Fruit fly (Drosophila melanogaster): Measurements from ENCODE around the gene CG31496.

CG31496 gene

DNA sequence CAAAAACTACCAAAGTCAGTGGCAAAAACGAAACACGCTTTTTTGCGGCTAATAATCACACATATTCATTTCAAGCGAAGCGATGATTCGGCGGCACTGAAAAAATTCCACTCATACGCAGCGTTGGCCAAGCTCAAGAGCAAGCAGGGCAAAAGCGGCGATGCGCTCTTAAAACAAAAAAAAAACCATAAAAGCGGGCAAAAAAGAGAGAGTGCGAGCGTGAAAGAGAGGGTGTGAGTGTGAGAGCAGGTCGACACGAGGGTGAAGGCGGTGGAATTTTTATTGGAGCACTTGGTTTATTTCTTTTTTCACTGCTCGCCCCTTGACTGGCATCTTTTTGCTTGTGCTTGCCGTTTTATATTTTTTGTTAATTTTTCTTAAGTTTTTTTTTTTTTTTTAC, 34.3 kb upstream of the CG31496 start (continued):
- TF ChIP-seq CG12391 (tag; optimal IDR thresholded peaks at IDR 0.05): no peak
- TF ChIP-seq Hr78 (GFP tag; optimal IDR thresholded peaks at IDR 0.05): no peak
- no peak for TF ChIP-seq Hr39 (optimal IDR thresholded peaks at IDR 0.05)
- TF ChIP-seq cwo (GFP tag; optimal IDR thresholded peaks at IDR 0.05): no peak
- TF ChIP-seq jigr1 (GFP tag; IDR thresholded peaks at IDR 0.05): no peak
- peak; percentile 63; the same call in 1 of the 2 replicates for TF ChIP-seq CG10321 (GFP tag; IDR thresholded peaks at IDR 0.05)
- no peak for TF ChIP-seq CG1024 (GFP tag; IDR thresholded peaks at IDR 0.05)
- no peak for TF ChIP-seq eve (GFP tag; optimal IDR thresholded peaks at IDR 0.05)

DNA sequence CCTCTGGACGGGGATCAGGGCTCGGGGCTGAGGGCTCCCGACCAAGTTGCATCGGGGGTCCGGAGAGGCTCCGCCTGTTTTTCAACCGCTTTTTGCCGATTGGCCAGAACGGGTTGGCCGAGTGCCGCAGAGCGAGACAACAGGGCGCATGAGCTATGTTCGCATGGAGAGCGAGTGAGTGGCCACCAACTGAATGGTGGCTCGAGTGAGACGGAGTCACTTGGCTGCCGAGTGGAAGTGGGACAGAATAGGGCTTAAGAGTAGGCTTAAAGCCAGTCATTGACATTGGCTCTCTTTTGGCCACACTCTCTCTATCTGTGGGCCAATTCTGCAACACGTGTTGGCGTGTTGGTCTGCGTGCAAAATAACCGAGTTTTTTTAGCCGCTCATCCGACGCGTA, 31.8 kb upstream of the CG31496 start:
- TF ChIP-seq Dek (tag; optimal IDR thresholded peaks at IDR 0.05) (no peak), salm (tag; optimal IDR thresholded peaks at IDR 0.05) (no peak), gt (GFP tag; IDR thresholded peaks at IDR 0.05) (no peak), CG6765 (GFP tag; optimal IDR thresholded peaks at IDR 0.05) (no peak), CG1832 (GFP tag; optimal IDR thresholded peaks at IDR 0.05) (peak; percentile 88), ttk (GFP tag; IDR thresholded peaks at IDR 0.05) (no peak), CG32772 (GFP tag; IDR thresholded peaks at IDR 0.05) (no peak), zf30C (GFP tag; optimal IDR thresholded peaks at IDR 0.05) (no peak), CG6791 (GFP tag; IDR thresholded peaks at IDR 0.05; ENCODE audit: partially characterized antibody) (no peak), Myb (GFP tag; optimal IDR thresholded peaks at IDR 0.05) (no peak), z (GFP tag; IDR thresholded peaks at IDR 0.05) (peak; percentile 91), aop (GFP tag; IDR thresholded peaks at IDR 0.05) (no peak), CG3163 (GFP tag; optimal IDR thresholded peaks at IDR 0.05) (peak; percentile 95), exex (tag; optimal IDR thresholded peaks at IDR 0.05) (no peak), inv (GFP tag; IDR thresholded peaks at IDR 0.05; ENCODE audit: partially characterized antibody) (no peak), CG17568 (GFP tag; optimal IDR thresholded peaks at IDR 0.05) (no peak), sna (GFP tag; IDR thresholded peaks at IDR 0.05; ENCODE audit: partially characterized antibody) (0 out of 2 replicates have a peak, but pooled peaks have one; percentile 52), bsh (GFP tag; optimal IDR thresholded peaks at IDR 0.05) (no peak), CG13894 (tag; optimal IDR thresholded peaks at IDR 0.05) (no peak), CG10147 (GFP tag; optimal IDR thresholded peaks at IDR 0.05) (no peak), Nf-YB (GFP tag; optimal IDR thresholded peaks at IDR 0.05) (peak; percentile 97), mirr (GFP tag; optimal IDR thresholded peaks at IDR 0.05) (no peak), disco-r (GFP tag; optimal IDR thresholded peaks at IDR 0.05) (no peak), vnd (GFP tag; IDR thresholded peaks at IDR 0.05; ENCODE audit: partially characterized antibody) (no peak), CG10366 (GFP tag; IDR thresholded peaks at IDR 0.05) (no peak), YL-1 (GFP tag; optimal IDR thresholded peaks at IDR 0.05) (no peak), ci (GFP tag; IDR thresholded peaks at IDR 0.05) (no peak), Xbp1 (GFP tag; optimal IDR thresholded peaks at IDR 0.05) (no peak), CG33557 (GFP tag; optimal IDR thresholded peaks at IDR 0.05) (no peak), kah (GFP tag; optimal IDR thresholded peaks at IDR 0.05) (no peak), CG12155 (GFP tag; optimal IDR thresholded peaks at IDR 0.05) (no peak), Vsx1 (GFP tag; optimal IDR thresholded peaks at IDR 0.05) (no peak), CG1647 (GFP tag; optimal IDR thresholded peaks at IDR 0.05) (no peak), NfI (GFP tag; optimal IDR thresholded peaks at IDR 0.05) (no peak), CG11696 (GFP tag; IDR thresholded peaks at IDR 0.05) (no peak), Lim3 (GFP tag; IDR thresholded peaks at IDR 0.05) (no peak), CG1603 (tag; optimal IDR thresholded peaks at IDR 0.05) (no peak), CG32532 (GFP tag; IDR thresholded peaks at IDR 0.05) (no peak; the same call in 1 of the 2 replicates), croc (GFP tag; conservative IDR thresholded peaks at IDR 0.05) (no peak), Poxn (GFP tag; IDR thresholded peaks at IDR 0.05) (no peak), CG5180 (GFP tag; optimal IDR thresholded peaks at IDR 0.05) (no peak), klu (GFP tag; IDR thresholded peaks at IDR 0.05) (no peak)
